Worm (Caenorhabditis elegans): Measurements from ENCODE around the gene srv-12.

Gene srv-12

DNA sequence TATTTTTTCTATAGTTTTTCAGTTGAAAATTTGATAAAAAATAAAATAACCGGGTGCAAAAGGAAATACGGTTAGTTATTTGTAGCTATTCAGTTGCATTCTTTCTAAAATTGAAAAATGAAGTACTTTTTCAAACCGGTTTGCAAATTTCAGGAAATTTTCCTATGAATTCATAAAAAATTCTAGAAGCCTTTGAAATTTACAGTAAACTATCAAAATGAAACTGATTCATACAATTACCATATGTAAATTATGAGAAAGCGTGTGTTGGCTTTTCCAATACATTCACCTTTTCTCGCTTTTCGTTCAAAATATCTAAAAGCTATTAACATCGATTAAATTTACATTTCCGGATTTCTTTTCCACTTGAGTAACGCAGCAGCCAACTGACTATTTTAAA lies 36.5 kb downstream of the srv-12 start, which contains the start of gene ent-7:
Gene ent-7 (plus strand): TSS at position 301 of the 400 bp plus-strand sequence.
- TF ChIP-seq eor-1 (tag; optimal IDR thresholded peaks at IDR 0.05) (no peak), egl-27 (tag; optimal IDR thresholded peaks at IDR 0.05) (no peak)

DNA sequence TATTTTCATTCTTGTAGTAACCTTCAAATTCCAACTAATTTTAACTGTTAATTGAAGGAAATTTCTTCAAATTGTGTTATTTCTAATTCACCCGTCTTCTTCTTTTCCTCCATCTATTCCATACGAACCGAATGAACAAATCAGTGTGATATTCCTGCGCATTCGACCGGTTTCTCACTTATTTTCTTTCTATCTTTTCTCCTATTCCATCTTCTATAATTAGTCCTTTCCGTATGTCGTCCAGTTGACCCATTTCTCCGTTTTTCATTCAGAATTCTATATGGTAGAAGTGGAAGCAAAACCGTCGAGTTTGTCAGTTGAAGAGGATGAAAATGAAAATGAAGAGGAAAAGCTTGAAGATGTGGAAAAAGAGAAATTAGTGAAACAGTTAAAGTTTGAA lies 43.9 kb downstream of the srv-12 start, which contains the start of gene magu-4:
Gene magu-4 (plus strand): TSS at position 218 of the 400 bp plus-strand sequence.
- TF ChIP-seq nhr-23 (tag; optimal IDR thresholded peaks at IDR 0.05): peak; percentile 61
- TF ChIP-seq ceh-28 (tag; optimal IDR thresholded peaks at IDR 0.05): no peak
- TF ChIP-seq ztf-11 (tag; optimal IDR thresholded peaks at IDR 0.05): no peak

DNA sequence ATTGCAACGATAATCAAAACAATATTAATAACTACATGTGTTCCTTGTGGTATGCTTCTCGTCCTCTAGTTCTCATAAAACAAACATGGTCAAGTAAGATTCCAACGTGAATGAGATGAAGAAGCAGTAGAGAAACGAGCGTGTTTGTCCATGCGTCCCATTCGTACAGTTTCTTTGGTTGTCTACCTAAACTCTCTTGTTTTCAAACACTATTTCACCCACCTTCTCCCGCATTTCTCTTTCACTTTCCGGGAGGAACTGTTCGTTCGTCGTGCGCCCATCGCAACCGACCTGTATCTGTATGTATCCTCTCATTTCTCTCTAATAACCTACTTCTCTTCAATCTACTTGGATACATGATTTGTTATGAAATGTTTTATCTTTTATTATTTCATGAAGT lies 45.7 kb downstream of the srv-12 start:
- TF ChIP-seq nhr-23 (tag; optimal IDR thresholded peaks at IDR 0.05) (peak; percentile 91), zag-1 (tag; optimal IDR thresholded peaks at IDR 0.05) (no peak), hmg-11 (tag; optimal IDR thresholded peaks at IDR 0.05) (peak; percentile 22), nhr-25 (tag; optimal IDR thresholded peaks at IDR 0.05) (peak; percentile 78), elt-3 (tag; optimal IDR thresholded peaks at IDR 0.05) (no peak), nhr-43 (tag; optimal IDR thresholded peaks at IDR 0.05; ENCODE audit: poor library complexity, severe bottlenecking) (peak; percentile 41), lin-39 (tag; optimal IDR thresholded peaks at IDR 0.05) (no peak), pha-4 (tag; optimal IDR thresholded peaks at IDR 0.05) (peak; percentile 63), pqm-1 (tag; optimal IDR thresholded peaks at IDR 0.05) (no peak), nfya-1 (tag; optimal IDR thresholded peaks at IDR 0.05; ENCODE audit: insufficient read depth) (no peak)

DNA sequence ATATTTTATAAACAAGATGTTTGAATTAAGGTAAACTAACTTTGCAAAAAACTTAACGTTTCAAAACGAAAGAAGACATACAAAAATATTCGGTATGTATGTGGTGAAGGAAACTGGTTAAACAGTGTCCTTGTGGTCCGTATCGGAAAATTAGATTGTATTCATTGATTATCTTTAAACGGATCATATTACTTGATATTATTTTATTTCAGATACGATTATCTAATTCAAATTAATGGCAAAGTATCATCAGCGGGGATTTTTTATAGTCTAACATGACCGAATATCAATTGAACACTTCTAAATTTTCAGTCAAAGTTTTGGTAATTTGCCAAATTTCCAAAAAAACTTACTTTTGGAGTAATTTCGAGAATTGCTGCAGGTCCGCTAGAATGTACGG lies 46.7 kb downstream of the srv-12 start, which contains the start of gene C47E12.13:
Gene C47E12.13 (minus strand): TSS at position 101 of the 400 bp plus-strand sequence.
- TF ChIP-seq nhr-11 (tag; optimal IDR thresholded peaks at IDR 0.05) (no peak), fkh-2 (tag; optimal IDR thresholded peaks at IDR 0.05) (no peak), fkh-10 (GFP tag; optimal IDR thresholded peaks at IDR 0.05) (no peak), nhr-237 (tag; optimal IDR thresholded peaks at IDR 0.05) (no peak), egl-27 (tag; optimal IDR thresholded peaks at IDR 0.05) (no peak), hmg-11 (tag; optimal IDR thresholded peaks at IDR 0.05) (no peak), ztf-4 (tag; optimal IDR thresholded peaks at IDR 0.05) (no peak), pqm-1 (tag; optimal IDR thresholded peaks at IDR 0.05) (no peak), pha-4 (tag; optimal IDR thresholded peaks at IDR 0.05) (no peak), mdl-1 (tag; optimal IDR thresholded peaks at IDR 0.05) (no peak)

DNA sequence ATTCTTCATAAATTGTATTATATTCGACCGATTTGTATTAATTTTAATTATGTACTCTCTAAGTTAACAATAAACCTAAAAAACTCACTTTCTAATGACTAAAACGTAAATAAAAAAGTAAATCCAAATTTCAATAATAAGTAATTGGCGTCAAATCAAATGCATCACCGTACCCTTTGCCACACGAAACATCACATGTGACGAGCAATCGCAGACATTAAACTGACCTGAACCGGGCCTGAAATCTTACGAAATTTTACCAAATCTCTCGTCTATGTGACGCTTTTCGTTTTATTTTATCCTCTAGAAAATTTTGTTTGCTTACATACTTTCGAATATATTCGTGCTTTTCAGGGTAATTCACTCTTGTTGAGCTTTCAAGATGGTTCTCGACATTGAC lies 50.1 kb downstream of the srv-12 start, which contains the start of the genes C47E12.2 and sars-1:
Gene C47E12.2 (minus strand): TSS at position 131 of the 400 bp plus-strand sequence.
Gene sars-1 (plus strand): TSS at position 355 of the 400 bp plus-strand sequence.
- TF ChIP-seq nhr-67 (tag; optimal IDR thresholded peaks at IDR 0.05) (no peak), elt-2 (tag; optimal IDR thresholded peaks at IDR 0.05) (no peak), fkh-2 (tag; optimal IDR thresholded peaks at IDR 0.05) (no peak), nhr-237 (tag; optimal IDR thresholded peaks at IDR 0.05) (no peak), nhr-43 (tag; optimal IDR thresholded peaks at IDR 0.05; ENCODE audit: poor library complexity, severe bottlenecking) (no peak), ztf-11 (tag; optimal IDR thresholded peaks at IDR 0.05) (no peak), sea-2 (GFP tag; optimal IDR thresholded peaks at IDR 0.05) (no peak), egl-5 (tag; optimal IDR thresholded peaks at IDR 0.05) (peak; percentile 4), nhr-11 (tag; optimal IDR thresholded peaks at IDR 0.05) (no peak), lin-15B (tag; optimal IDR thresholded peaks at IDR 0.05) (peak; percentile 43), eor-1 (tag; optimal IDR thresholded peaks at IDR 0.05) (no peak), aly-2 (tag; optimal IDR thresholded peaks at IDR 0.05) (no peak), jun-1 (tag; optimal IDR thresholded peaks at IDR 0.05) (no peak), pha-4 (tag; optimal IDR thresholded peaks at IDR 0.05) (peak; percentile 49), hmg-11 (tag; optimal IDR thresholded peaks at IDR 0.05) (peak; percentile 42), ZK546.5 (tag; optimal IDR thresholded peaks at IDR 0.05) (no peak), nhr-23 (tag; optimal IDR thresholded peaks at IDR 0.05) (no peak), ceh-28 (tag; optimal IDR thresholded peaks at IDR 0.05) (no peak), lsy-12 (tag; optimal IDR thresholded peaks at IDR 0.05) (no peak), skn-1 (tag; optimal IDR thresholded peaks at IDR 0.05) (no peak), nhr-76 (tag; optimal IDR thresholded peaks at IDR 0.05) (no peak), tbx-2 (tag; optimal IDR thresholded peaks at IDR 0.05) (no peak), zag-1 (tag; optimal IDR thresholded peaks at IDR 0.05) (no peak), ama-1 (optimal IDR thresholded peaks at IDR 0.05) (no peak), egl-27 (tag; optimal IDR thresholded peaks at IDR 0.05) (no peak), ceh-82 (tag; optimal IDR thresholded peaks at IDR 0.05) (no peak), unc-62 (GFP tag; optimal IDR thresholded peaks at IDR 0.05) (no peak), elt-3 (tag; optimal IDR thresholded peaks at IDR 0.05) (no peak), nfya-1 (tag; optimal IDR thresholded peaks at IDR 0.05; ENCODE audit: insufficient read depth) (peak; percentile 48), ztf-4 (tag; optimal IDR thresholded peaks at IDR 0.05) (no peak), ceh-16 (tag; optimal IDR thresholded peaks at IDR 0.05) (no peak), fkh-10 (GFP tag; optimal IDR thresholded peaks at IDR 0.05) (no peak), pqm-1 (tag; optimal IDR thresholded peaks at IDR 0.05) (no peak)

Measured in whole organism, L3 larva.